Worm (Caenorhabditis elegans) whole organism, dauer: Measurements from ENCODE around the gene ppk-2.
"Not testable (repeated sequence)": the region's sequence is repeated elsewhere in the genome, so short reads cannot be mapped to it uniquely, and the experiment has no call there.

Experiments used
- unc-62 ChIP-seq: sonication (generic microtip); optimal IDR thresholded peaks from 2 replicates; lab custom pipeline; 2017; ENCODE audit warnings: missing biosample characterization, missing genetic modification reagents, missing genetic modification characterization

Gene ppk-2

DNA sequence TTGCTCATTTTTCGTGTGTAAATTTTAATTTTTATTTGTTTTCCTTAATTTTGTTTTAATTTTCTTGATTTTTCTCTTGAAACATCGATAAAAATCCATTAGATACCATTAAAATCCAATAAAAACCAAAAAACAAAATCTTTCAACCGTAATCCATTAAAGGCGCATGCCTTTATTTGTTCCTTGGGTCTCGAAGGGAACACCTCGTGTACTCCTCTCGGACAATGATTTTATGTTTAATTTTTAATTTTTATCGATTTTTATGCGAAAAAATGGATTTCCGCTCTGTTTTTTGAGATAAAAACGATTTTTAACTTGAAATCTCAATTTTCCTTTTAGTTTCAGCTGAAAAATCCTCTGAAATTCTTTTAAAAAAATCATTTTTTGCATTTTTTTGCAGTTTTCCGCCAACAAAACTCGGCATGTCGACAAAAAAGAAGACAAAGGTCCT is at the start of gene ppk-2:
ppk-2 (plus strand) TSS at position 401 of the 451 bp plus-strand sequence.
- no peak for TF ChIP-seq unc-62 (GFP tag; lab: Kevin White, UChicago)

DNA sequence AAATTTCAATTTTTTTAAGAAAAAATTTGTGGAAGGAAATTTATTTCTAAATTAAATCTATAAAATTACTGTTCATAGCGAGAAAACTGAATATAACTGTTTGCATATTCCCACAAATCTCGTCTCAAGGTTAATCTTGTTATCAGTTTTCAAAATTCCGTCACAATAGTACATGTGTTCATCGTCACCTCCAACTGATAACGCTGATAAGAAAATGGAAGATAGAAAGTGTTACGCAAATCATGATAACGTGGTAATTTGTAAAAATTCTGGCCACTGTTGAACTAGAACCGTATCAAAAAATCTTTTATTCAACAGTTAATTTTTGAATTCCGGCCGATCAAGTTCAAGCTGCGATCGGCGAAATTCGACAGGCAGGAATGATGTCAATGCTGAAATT is 48.7 kb upstream of the ppk-2 start:
- no peak for TF ChIP-seq unc-62 (GFP tag; lab: Kevin White, UChicago)

DNA sequence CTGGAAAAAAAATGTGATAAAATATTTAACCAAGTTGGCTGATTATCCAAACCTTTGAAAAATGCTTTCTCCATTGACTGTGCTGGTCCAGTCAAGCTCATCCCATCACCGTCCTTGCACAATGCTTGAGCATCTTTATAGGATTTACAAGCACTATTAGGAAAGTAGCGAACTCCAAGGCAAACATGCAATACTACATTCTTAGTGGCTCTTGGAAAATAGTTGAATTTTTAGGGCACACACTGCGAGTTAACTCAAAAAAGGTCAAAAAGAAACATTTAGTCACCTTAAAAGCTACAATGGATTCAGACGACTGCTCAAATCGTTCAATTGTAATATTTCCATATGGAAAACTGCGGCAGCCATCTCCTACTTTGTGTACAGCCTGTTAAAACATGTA is 48.0 kb upstream of the ppk-2 start, which contains the start of gene M01E10.3:
M01E10.3 (minus strand) TSS at position 101 of the 400 bp plus-strand sequence.
- no peak for TF ChIP-seq unc-62 (GFP tag; lab: Kevin White, UChicago)

DNA sequence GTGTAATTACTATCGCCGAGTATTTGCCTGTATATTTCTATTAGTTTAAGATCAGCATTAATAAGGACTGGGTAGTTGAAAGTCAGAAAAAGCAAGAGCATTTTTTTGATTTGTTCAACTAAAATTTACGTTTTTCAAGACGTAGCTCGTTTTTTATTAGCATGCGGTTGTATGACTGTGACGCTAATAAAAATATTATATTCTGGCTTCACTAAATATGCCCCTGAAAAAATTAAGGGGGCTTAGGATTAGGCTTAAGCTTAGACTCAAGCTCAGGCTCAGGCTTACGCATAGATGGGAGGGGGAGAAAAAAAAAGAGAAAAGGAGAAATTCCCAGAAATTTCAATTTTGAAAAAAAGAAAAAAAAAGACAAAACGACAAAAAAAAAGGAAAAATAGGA is 44.5 kb upstream of the ppk-2 start, which contains the start of gene Y39A3A.2:
Y39A3A.2 (minus strand) TSS at position 101 of the 400 bp plus-strand sequence.
- no peak for TF ChIP-seq unc-62 (GFP tag; lab: Kevin White, UChicago)

DNA sequence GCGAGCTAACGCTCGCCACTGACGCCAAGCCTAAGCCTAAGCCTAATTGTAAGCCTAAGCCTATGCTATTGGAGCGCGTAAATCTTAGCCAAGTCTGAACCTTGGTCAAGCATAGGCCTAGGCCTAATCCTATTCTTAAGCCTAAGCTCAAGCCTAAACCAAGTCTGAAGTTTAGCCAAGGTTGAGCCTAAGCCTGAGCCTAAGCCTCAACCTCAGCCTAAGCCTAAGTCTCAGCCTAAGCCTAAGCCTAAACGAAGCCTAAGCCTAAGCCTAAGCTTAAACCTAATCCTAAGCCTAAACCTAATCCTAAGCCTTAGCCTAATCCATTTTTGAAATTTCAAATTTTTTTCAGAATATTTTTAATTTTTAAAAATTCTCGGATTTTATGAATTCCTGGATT is 42.0 kb upstream of the ppk-2 start:
- no peak for TF ChIP-seq unc-62 (GFP tag; lab: Kevin White, UChicago)

DNA sequence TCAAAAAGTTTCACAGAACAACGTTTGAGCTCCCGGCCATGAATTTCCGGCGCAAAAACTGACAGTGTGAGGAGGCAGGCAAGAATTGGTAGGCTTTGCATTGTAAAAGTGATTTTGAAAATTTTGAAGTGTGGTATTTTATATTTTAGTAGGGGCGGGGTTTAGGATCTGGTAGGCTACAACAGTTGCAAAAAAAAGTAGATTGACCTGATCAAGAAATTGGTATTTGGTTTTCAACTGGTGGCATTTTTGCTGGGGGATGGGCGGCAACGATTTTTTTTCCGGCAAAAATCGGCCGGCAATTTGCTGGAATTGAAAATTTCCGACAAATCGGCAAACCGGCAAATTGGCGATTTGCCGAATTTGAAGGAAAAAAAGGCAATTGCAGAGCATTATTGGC is 41.2 kb upstream of the ppk-2 start, which contains the start of gene ins-16:
ins-16 (minus strand) TSS at position 101 of the 400 bp plus-strand sequence.
- no peak for TF ChIP-seq unc-62 (GFP tag; lab: Kevin White, UChicago)

DNA sequence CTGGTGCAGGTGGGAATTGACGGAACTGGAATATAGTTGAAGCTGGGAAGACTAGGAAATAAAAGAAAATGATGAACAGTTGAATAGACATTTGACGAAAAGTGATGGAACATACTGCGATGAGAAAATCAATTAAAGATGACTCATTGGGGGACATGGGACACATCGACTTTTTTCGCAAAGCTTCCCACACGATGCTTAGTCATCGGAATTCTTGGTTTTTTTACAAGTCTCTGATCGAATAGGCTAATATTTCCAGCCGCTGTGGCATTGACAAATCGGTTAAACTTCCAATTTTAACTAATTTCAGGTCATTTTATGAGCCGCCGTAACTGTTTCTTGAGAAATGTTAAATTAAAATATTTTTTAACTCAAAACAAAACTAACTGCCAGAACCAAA is 33.8 kb upstream of the ppk-2 start, which contains the start of gene Y39A3A.3:
Y39A3A.3 (minus strand) TSS at position 101 of the 400 bp plus-strand sequence.
- no peak for TF ChIP-seq unc-62 (GFP tag; lab: Kevin White, UChicago)

DNA sequence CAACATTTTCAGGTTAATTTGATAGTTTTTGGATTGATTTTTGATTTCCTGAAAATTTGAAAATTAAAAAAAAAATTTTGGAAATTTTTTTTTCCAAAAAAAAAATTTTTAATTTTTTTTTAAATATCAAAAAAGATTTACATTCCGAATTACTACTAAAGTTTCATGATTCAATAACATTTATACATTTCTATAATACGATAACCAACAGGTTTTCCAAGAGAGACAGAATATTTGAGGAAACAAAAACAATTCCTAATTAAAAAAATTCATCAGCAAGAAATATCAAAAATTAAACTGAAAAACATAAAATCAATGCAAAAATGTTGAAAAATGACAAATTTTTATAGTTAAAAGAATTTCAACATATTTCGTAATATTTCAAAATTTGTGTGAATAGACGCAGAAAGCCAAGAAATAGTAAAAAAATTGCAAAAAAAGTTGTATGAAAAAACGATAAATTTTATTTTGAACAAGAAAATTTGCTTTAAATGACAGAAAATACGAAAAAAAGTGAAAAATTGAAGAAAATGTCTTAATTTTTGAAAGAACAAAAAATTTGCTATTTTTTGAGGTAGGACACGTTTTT is 25.5 kb upstream of the ppk-2 start, which contains the start of gene Y39A3A.4:
Y39A3A.4 (minus strand) TSS at position 51 of the 589 bp plus-strand sequence.
- no peak for TF ChIP-seq unc-62 (GFP tag; lab: Kevin White, UChicago)

DNA sequence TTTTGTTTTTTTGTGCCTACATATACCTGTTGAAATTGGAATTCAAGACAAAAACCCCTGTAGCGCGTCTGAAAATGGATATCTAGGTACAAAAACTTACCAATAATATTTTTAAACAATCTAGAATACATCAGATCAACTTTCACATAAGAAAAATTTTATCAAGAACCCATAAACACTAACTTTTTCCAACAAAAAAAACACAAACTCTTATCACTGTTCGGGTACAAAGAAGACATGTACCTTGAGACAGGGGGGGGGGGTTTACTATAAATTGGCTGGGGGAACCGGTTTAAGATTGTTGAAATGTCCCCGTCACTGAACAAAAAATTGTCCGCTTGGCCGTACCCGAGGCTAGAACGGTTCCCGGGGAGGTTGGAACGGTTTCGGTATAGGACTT is 19.6 kb upstream of the ppk-2 start, which contains the start of gene cpt-3:
cpt-3 (plus strand) TSS at position 301 of the 400 bp plus-strand sequence.
- TF ChIP-seq unc-62 (GFP tag; lab: Kevin White, UChicago), result not testable (repeated sequence)

DNA sequence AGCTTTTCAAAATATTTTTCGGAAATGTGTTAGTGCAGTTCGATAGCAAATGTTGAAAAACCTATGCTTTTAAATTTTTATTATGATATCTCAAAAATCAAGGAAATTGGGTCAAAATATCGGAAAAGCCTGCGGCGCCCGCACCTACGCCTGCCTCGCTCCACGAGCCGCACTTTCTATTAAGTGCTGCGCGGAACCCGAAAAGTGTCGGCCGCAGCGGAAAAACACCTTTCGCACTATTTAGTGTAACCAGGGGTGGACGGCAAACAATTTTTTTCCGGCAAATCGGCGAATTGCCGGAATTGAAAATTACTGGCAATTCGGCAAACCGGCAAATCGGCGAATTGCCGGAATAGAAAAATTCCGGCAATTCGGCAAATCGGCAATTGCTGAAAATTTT is 17.3 kb upstream of the ppk-2 start:
- TF ChIP-seq unc-62 (GFP tag; lab: Kevin White, UChicago), result no peak

DNA sequence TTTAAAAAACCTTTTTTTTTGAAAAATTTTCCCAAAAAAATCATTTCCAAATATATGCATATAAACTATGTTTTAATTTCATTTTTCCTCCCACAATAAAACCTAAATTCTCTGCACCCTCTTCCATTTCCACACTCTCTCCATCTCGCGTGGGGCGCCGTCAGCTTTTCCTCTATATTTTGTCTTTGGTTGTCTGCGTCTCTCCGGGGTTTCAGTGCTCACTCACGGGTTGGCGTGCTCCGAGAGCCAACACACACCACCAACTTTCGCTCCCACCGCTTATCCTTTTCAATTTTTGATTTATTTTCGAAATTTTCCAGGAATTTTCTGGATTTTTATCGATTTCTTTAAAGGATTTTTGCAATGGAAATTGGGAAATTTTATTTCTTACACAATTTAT is 12.6 kb upstream of the ppk-2 start:
- TF ChIP-seq unc-62 (GFP tag; lab: Kevin White, UChicago), result no peak

DNA sequence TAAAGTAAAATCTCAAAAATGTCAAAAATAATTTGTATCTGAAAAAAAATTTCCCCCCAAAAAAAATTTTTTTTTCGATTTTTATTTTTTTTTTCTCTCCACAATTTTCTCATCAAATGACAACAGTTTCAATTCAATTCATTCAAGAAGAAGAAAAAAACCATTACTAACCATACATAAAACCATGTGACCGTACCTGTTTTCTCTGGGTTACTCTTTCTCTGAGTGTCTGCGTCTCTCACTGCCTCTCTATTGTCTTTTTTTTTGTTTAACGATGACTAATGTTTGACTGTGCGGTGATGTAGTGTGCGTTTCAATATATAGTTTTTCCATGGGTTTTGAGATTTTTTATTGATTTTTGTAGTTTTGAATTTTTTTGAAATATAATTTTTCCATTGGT is 11.4 kb upstream of the ppk-2 start:
- no peak for TF ChIP-seq unc-62 (GFP tag; lab: Kevin White, UChicago)

DNA sequence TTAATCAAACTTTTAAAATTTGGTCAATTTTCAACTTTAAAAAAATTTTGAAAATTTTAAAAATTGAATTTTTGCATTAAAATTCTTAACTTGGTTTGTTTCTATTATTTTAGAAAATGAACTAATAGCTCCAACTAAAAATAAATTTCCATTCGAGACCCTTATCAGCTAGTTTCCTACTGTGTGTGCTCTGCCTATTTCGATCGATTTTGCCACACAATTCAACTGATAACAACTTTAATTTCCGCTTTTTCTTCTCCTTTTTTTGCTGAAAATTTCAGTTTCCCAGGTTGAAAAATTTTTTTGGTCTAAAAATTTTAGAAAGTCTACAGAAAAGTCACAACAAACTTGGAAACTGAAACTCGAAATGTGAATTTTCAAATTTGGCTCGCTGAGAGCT is 10.7 kb upstream of the ppk-2 start:
- no peak for TF ChIP-seq unc-62 (GFP tag; lab: Kevin White, UChicago)

DNA sequence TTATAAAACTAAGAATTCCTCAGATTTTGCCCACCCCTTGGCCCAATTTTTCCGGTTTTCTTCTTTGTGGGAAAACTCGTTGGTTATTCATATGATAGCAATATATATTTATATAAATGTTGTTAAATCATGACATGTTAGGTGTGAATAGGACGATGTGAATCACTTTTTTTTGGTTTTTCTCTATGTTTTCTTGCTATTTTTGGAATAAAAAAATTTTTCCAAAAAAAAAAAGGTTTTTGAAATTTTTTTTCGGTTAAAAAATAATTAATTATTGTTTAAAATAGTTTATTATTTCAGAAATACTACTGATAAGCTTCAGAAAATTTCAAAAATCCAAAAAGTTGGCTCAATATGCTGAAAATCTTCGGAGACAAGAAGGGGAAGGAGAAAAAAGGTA is 9.7 kb upstream of the ppk-2 start, which contains the start of gene Y48G9A.9:
Y48G9A.9 (plus strand) TSS at position 301 of the 400 bp plus-strand sequence.
- no peak for TF ChIP-seq unc-62 (GFP tag; lab: Kevin White, UChicago)

DNA sequence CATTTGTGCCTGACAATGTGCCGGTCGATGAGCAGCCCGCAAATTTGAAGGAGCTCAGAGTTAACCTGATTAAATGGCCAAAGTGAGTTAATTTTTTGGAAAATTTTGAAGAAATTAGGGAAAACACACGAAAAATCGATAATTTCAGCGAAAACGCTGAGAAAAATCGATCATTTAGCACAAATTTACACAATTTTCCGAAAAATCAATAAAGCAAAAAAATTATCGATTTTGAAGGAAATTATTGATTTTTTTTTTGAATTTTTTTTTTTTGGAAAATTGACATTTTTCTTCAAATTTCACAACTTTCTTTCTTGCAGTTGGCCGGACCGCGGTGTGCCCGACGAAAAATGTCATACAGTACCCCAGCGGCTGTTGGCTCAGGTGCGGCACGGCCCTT is 3.9 kb upstream of the ppk-2 start:
- TF ChIP-seq unc-62 (GFP tag; lab: Kevin White, UChicago), result no peak

DNA sequence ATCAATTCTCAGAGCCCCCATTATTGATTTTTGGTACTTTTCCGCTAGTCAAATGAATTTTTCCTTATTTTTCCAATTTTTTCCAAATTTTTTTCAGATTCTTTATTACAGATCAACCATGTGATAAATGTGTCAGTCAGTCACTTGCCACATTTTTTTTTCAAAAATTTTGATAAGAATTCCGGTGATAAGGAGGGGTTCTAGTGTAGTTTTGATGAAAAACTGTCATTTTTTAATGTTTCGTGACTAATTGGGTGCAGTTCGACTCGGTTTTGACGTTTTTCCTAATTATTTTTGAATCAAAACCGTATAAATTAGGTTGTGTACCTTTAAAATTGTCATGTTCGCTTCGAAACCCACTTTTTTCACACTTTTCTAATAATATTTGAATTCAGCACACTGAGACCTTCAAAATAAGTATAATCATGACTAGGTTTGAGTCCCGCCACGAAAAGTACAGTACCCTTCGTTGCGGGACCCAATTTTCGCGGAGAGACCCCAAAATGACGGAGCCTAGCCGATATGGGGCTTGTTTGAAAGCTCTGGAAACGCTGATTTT is 2.2 kb upstream of the ppk-2 start:
- TF ChIP-seq unc-62 (GFP tag; lab: Kevin White, UChicago), result no peak

DNA sequence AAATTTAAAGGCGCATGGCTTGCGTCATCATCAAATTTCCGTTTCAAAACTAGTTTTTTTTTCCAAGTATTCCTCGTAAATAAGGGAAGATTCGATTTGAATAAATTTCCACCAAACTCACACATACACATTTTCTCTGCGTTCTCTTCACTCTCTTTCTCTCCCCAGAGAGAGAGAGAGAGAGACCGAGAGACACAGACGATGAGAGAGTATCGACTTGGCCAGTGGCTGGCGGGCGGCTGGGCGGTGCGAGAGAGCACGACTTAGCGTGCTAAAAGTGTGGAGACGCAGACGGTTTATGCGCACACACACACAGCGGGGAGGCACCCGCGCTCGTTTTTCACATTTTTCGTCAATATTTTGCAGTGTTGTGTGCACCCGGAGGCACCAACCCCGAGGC is 1.3 kb upstream of the ppk-2 start:
- no peak for TF ChIP-seq unc-62 (GFP tag; lab: Kevin White, UChicago)
